Fruit fly (Drosophila melanogaster): Measurements from ENCODE around the gene CG45100.

Gene CG45100

DNA sequence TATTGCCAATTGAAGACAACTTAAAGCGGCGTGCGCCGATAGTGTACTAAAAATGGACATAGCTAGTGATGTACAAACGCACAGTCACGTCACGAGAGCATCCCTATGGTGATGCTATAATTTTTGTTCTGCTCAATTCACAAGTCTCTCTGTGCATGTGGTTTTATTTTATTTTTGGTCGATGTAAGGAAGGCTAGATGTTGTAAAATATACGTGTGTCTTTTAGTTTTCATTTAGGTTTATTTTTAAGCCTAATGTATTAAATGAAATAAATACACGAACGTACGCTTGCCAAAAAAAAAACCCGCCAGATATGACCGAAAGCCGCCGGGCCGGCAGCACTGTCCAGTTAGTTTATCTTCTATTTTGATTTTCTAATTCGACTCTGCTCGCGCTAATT, at the start of gene CG45100, which contains the start of the genes HDAC3 and Hcs:
Gene CG45100, minus strand, starts transcription at position 50 of the 400 bp plus-strand sequence.
Gene HDAC3, minus strand, starts transcription at position 50 of the 400 bp plus-strand sequence.
Gene Hcs, plus strand, starts transcription at position 349 of the 400 bp plus-strand sequence.
- TF ChIP-seq CG17801 (GFP tag; optimal IDR thresholded peaks at IDR 0.05; ENCODE audit: partially characterized antibody), result no peak

DNA sequence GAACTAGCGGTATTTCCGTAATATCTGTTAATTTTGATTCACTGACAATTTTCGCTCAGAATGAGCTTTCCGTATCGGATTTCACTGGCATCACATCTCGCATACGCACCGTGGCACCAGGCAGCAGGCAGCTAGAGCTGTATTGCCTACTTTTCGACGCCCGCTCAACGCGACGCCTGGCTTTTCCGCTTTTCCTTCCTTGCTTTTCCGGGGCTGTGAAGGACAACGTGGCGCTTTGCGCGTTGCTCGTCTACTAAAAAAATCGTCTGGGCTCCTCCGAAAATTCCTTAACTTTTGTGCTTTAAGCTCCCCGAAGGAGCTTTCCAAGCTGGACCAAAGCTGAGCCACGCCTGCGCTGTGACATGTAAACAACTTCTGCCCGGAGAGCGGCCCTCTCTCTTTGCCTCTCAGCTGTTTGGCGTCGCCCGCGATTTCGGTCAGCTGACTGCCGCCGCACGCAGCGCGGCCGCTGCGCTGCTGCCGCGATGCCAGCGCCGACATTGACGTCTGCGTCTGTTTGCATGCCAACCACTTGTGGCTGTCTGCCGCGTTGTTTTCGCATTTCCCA, 48.8 kb upstream of the CG45100 start, which contains the start of the genes CG43845 and Nmdar1:
Gene CG43845, minus strand, starts transcription at position 51 of the 568 bp plus-strand sequence.
Gene Nmdar1, minus strand, starts transcription at position 259 of the 568 bp plus-strand sequence.
- no peak for TF ChIP-seq CG17801 (GFP tag; optimal IDR thresholded peaks at IDR 0.05; ENCODE audit: partially characterized antibody)

DNA sequence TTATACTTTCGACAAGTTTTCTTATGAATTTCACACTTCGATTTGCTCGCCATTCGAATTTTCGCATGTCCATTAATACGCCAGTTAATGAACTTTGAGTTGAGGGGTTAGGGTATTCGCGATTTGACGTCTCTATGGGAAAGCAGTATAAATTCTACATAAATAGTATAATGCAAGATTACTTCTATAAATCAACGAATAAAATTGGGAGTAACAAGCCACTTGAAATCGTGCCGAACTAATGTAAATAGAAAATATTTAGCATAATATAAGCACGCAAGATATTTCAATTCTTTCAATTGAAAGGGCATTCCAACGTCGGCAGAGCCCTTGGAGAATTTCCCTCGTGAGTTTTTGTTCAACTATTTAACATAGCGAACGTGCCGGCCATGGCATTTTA, 46.2 kb upstream of the CG45100 start:
- TF ChIP-seq CG17801 (GFP tag; optimal IDR thresholded peaks at IDR 0.05; ENCODE audit: partially characterized antibody), result peak; percentile 58

DNA sequence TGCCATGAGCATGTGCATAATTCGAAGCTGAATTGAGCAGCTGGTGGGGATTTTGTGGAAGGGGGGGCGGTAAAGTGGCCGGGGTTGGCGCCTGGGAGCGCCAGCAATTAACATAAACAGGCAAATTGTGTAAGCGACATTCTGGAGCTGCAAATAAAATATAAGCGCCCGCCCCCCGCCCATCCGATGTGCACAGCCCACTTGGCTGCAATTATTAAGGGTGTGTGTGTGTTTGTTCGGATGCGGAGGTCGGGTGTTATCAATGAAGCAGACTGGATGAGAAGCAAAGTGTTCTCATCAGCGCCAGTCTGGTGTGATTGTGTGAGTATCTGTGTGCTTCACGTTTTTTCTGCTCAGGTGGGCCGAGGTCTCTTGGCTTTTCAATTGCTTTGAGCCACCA, 45.4 kb upstream of the CG45100 start:
- no peak for TF ChIP-seq CG17801 (GFP tag; optimal IDR thresholded peaks at IDR 0.05; ENCODE audit: partially characterized antibody)

DNA sequence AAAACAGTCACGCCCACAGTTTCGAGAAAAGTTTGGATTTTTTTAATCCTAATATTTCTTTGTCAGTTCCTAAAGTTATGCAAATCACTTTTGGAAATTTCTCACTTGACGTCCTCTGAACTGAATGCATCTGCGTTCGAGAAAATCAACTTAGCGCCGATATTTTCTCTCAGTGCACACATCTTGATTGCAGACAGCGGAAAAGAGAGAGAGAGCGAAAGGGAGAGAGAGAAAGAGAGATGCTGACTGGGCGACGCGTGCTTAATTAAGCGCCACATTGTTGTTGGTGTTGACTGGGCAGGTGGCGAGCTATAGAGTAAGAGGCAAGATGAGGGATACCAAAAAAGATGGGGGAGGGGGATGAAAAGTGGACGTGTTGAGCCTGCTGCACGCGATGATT, 44.2 kb upstream of the CG45100 start:
- no peak for TF ChIP-seq CG17801 (GFP tag; optimal IDR thresholded peaks at IDR 0.05; ENCODE audit: partially characterized antibody)

DNA sequence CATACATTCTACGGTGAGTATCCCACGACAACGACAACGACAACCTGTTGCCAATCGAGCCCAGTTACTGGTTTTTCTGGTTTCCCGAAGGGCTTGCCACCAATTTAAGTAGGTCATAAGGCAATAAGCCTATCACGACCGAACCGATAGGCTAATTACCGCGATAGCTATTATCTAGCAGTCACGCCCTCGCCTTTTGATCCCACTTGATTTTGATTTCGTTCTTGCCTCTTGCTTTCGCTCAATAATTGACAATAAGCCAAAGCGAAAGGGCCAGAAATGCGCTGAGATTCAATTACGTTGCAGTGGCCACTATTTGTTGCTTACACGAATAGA, 43.4 kb upstream of the CG45100 start:
- TF ChIP-seq CG17801 (GFP tag; optimal IDR thresholded peaks at IDR 0.05; ENCODE audit: partially characterized antibody), result no peak

DNA sequence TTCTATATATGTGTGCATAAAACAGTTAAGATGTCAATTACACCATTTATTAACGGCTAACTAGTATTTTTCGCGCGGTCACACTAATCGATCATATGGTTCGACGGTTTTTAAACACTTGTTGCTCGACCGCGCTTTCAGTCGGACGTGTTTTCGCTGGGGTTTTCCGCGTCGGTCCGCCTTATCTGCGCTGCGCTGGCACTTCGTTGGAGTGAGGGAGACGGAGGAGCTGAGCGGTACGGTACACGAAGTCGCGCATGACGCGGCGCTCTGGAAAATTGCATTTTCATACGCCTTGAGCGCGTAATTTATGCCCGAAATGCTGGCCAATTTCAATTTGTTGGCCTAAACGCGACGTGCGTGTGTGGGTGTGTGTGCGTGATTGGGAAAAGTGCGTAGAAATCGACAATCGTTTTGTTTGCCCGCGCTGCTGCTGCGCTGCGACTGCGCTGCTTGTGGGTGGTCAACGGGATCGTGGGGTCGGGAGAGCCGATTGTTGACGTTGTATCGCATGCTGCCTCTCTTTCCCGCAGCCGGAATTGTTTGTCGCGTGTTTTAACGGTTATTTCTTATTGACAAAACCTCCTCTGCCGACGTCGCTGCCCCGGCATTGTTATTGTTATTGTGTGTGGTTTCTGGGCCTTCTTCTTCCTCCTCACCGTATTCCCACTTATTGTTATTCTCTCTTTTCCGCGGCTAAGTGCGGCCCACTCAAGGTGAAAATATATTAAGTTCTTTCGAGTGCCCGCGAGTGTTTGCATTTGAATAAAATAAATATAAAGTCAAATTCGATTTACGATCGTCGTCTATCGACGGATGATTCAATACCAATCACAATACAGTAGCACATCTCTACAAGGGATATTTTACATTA, 42.8 kb upstream of the CG45100 start, which contains the start of gene Itpr:
Gene Itpr, plus strand, starts transcription at position 116 of the 874 bp plus-strand sequence.
- peak; percentile 15 for TF ChIP-seq CG17801 (GFP tag; optimal IDR thresholded peaks at IDR 0.05; ENCODE audit: partially characterized antibody)

DNA sequence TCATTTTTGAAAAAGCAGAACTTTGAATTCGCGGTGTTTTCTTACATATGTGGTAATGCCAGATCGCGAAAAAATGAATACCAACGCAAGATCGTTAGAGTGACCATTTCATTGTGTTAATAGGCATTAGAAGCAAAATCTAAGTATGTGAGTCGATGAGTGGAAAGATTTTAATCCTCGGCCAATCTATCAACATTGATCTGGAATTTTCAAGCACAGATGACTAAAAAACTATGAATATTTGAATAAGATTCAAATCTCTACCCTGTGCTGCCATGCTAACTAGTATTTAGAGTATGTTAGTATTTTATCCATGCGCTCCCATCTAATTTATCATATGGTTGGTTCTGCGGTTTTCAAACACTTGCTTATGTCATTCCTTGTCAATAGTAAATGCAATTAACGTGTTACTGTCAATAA, 42.2 kb upstream of the CG45100 start:
- TF ChIP-seq CG17801 (GFP tag; optimal IDR thresholded peaks at IDR 0.05; ENCODE audit: partially characterized antibody), result no peak

DNA sequence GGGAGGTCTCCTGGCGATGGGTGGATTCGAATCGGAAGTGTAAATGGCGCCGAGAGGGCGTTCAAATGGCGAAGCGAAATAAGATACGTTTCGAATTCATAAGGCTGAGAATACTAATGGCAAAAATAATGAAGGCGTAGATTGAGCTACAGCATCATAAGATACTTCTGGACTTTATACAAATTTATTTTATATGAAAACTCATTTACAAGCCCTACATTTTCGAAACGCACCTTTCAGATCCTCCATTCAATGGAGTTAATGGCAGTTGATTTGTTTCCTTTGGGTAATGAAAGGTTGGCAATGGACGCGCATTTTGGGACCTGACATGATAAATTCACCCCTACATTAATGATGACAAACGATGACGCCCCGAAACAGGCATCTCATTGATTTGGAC, 40.4 kb upstream of the CG45100 start:
- no peak for TF ChIP-seq CG17801 (GFP tag; optimal IDR thresholded peaks at IDR 0.05; ENCODE audit: partially characterized antibody)

DNA sequence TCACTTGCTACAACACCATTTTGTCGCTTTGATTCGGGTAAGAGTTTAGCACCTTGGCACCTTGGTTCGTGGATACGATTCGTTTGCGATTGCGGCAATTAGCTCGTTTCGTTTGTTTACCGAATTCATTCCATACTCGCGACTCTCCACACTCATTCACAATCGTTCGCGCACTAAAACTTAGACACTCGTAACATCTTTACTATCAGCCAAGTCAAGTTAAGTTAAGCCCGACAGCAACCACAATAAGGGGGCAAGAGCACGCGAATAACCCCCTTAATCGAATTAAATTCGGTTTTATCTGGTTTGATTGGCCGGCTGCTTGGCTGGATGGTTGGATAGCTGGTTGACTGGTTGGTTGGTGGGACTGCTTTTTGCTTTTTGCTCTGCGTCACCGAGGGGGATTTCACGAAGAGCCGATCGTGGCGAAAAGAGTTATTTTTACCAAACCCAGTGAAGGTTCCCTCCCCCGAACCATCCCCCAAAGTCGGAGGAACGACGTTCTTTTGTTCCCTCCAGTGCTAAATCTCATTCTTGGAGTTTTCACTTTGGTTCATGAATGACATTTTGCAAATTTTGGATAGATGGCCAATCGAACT, 29.5 kb upstream of the CG45100 start:
- TF ChIP-seq CG17801 (GFP tag; optimal IDR thresholded peaks at IDR 0.05; ENCODE audit: partially characterized antibody), result no peak

DNA sequence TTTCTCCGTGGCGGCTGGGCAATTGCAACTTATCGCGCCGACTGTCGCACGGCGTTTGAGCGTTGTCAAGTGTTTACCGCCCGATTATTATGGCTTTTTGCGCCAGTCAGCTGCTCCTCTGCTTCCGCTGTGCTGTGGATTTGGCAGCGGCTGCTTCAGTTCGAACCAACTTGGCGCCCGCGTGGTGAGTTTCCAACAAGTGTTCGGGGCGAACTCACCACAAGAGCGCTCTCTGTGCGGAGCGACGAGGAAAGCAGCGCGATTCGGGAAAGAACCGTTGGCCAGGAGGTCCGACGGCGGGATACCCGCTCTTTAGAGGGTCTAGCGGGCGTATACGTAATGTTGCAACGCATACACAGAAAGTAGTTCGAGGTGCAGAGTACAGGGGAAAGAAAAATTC, 28.2 kb upstream of the CG45100 start, which contains the start of gene NKCC:
Gene NKCC, minus strand, starts transcription at position 57 of the 400 bp plus-strand sequence.
- TF ChIP-seq CG17801 (GFP tag; optimal IDR thresholded peaks at IDR 0.05; ENCODE audit: partially characterized antibody), result no peak

DNA sequence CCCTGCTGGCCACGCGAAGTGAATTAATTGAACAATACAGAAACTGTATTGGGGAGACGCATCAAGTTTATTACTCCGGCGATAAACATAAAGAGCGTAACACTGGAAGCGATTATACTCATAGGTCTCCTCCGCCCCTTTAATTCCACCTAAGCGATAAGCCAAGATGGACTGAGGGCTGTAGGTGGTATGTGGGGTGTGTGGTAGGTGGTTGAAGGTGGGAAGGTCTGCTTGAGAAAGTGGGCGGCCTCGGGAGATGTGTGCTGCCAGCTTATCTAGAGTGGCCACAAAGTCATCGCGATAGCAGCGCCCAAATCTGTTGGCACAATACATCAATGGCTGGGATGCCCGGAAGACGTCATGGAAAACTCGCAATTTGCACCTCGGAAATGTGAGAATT, 23.2 kb upstream of the CG45100 start:
- TF ChIP-seq CG17801 (GFP tag; optimal IDR thresholded peaks at IDR 0.05; ENCODE audit: partially characterized antibody), result no peak

DNA sequence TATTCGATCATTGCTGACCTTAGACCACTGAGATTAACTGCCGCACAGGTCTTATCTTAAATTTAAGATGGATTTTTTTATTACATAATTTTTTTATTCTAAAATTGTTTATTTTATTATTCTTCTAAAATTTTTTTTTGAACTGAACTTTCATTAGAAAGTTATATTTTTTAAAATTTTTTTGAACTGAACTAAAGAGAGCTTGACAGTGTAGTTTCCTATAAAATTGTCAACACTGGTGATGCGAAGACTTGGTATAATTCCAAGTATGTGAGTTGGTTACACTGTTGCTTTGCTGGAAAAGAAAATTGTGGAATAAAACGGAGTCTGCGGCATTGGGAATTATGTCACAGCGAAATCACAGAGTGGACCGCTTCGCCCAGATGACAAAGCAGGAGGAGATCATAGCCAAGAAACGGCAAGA, 10.9 kb upstream of the CG45100 start, which contains the start of gene CG31550:
Gene CG31550, plus strand, starts transcription at position 249 of the 424 bp plus-strand sequence.
- TF ChIP-seq CG17801 (GFP tag; optimal IDR thresholded peaks at IDR 0.05; ENCODE audit: partially characterized antibody), result peak; percentile 64

DNA sequence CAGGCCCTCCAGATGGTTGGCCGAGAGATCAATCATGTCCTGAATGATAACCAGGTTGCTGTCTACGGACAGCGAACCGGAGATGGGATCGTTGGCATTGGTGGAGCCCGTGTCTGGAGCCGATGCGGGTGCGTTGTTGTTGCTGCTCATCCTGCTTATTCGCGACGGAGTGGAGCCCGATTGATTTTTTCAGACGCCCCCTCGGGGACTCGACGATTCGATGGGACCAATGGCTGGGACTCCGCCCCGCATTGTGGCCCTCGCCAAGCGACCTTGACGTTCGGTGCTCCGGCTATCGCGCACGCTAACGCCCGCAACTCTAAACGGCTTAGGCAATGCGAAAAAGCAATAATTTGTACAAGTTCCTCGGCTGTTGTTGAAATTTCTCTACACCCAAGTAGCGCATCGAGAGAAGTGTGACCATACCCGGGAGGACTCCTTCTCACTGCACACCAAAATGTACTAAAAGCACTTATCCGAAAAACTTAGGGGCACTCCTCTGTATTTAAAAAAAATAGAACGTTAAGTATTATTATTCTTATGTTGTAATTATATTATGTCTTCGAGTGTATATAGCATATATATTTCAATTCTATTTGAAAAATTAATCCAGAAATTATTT, 9.2 kb upstream of the CG45100 start, which contains the start of gene ksr:
Gene ksr, minus strand, starts transcription at position 419 of the 622 bp plus-strand sequence.
- TF ChIP-seq CG17801 (GFP tag; optimal IDR thresholded peaks at IDR 0.05; ENCODE audit: partially characterized antibody), result peak; percentile 11

DNA sequence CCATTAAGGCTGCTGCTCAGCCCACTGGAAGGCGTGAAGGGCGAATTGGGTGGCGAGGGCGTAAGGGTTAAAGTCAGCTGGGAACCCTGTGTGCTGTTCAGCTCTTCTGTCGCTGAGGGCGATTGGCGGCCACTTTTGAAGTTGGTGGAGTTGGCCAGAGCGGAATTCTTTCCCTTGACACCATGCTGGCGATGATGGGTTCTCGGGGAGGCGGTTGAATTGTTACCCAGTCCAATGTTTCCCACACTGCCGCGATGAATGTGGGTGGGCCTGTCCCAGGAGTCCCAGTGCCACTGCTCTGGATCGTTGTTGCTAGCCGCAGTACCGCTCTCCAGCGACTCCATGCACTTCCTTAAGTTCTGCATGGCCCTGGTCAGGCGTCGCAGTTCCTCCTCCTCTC, 8.4 kb upstream of the CG45100 start:
- no peak for TF ChIP-seq CG17801 (GFP tag; optimal IDR thresholded peaks at IDR 0.05; ENCODE audit: partially characterized antibody)

Measured in ovary, adult (tissue).